Fruit fly (Drosophila melanogaster): ENCODE results near the gene CG42759.

- TF ChIP-seq CG7045 (GFP tag; optimal IDR thresholded peaks at IDR 0.05) (no peak), Crg-1 (GFP tag; optimal IDR thresholded peaks at IDR 0.05) (no peak), Mnt (GFP tag; optimal IDR thresholded peaks at IDR 0.05) (no peak)
Observed at dm6 chr3R:10147176-10147575, 4.3 kb downstream of the CG42759 start.
